Worm (Caenorhabditis elegans) whole organism, L1 larva: Measurements from ENCODE around the gene F49E12.8.

ENCODE experiments used
- F16B12.6 ChIP-seq: fragments of 150-350 bp; optimal IDR thresholded peaks from 2 replicates; lab custom pipeline; 2014; ENCODE audit warnings: missing biosample characterization, missing genetic modification characterization
- ceh-82 ChIP-seq, 3 experiments: fragments of 150-350 bp in 1 of 3; sonication (generic microtip) in 2 of 3; optimal IDR thresholded peaks; 2 replicates each; lab custom pipeline; 2014 to 2017; ENCODE audit warnings: missing biosample characterization in 3 of 3, missing genetic modification characterization in 3 of 3
- ets-5 ChIP-seq: fragments of 200-800 bp; sonication (Bioruptor generic); IDR thresholded peaks from 2 replicates; pipeline ENCODE4 v1.3.6; 2022; ENCODE audit warnings: missing genetic modification characterization, missing compliant biosample characterization
- fos-1 ChIP-seq: fragments of 150-350 bp; optimal IDR thresholded peaks from 2 replicates; lab custom pipeline; 2014; ENCODE audit warnings: missing biosample characterization, missing genetic modification characterization
- hlh-17 ChIP-seq: fragments of 200-800 bp; sonication (Bioruptor generic); optimal IDR thresholded peaks from 2 replicates; lab custom pipeline; 2018; ENCODE audit warnings: missing genetic modification characterization, mild to moderate bottlenecking, missing compliant biosample characterization, moderate library complexity, borderline replicate concordance
- lin-15B ChIP-seq: fragments of 150-350 bp; sonication (generic microtip); optimal IDR thresholded peaks from 3 replicates; lab custom pipeline; 2014; ENCODE audit warnings: missing biosample characterization, missing genetic modification characterization
- mep-1 ChIP-seq: fragments of 150-350 bp; optimal IDR thresholded peaks from 2 replicates; lab custom pipeline; 2014; ENCODE audit warnings: missing biosample characterization, missing genetic modification characterization
- nhr-11 ChIP-seq: fragments of 150-350 bp; optimal IDR thresholded peaks from 2 replicates; lab custom pipeline; 2014; ENCODE audit warnings: missing biosample characterization, missing genetic modification characterization
- nhr-12 ChIP-seq: sonication (generic microtip); optimal IDR thresholded peaks from 2 replicates; lab custom pipeline; 2017; ENCODE audit warnings: missing biosample characterization, missing genetic modification characterization
- skn-1 ChIP-seq: fragments of 150-350 bp; optimal IDR thresholded peaks from 2 replicates; lab custom pipeline; 2014; ENCODE audit warnings: missing biosample characterization, missing genetic modification characterization
- snpc-4 ChIP-seq: fragments of 150-350 bp; optimal IDR thresholded peaks from 2 replicates; lab custom pipeline; 2014; ENCODE audit warnings: missing biosample characterization, missing genetic modification characterization
- unc-62 ChIP-seq: fragments of 150-350 bp; optimal IDR thresholded peaks from 2 replicates; lab custom pipeline; 2014; ENCODE audit warnings: missing biosample characterization, missing genetic modification reagents, missing genetic modification characterization
- ztf-11 ChIP-seq, 2 experiments: sonication (generic microtip); optimal IDR thresholded peaks; 2 replicates each; lab custom pipeline; 2016 to 2017; ENCODE audit warnings: missing genetic modification characterization in 2 of 2, missing biosample characterization in 1 of 2, missing compliant biosample characterization in 1 of 2

DNA sequence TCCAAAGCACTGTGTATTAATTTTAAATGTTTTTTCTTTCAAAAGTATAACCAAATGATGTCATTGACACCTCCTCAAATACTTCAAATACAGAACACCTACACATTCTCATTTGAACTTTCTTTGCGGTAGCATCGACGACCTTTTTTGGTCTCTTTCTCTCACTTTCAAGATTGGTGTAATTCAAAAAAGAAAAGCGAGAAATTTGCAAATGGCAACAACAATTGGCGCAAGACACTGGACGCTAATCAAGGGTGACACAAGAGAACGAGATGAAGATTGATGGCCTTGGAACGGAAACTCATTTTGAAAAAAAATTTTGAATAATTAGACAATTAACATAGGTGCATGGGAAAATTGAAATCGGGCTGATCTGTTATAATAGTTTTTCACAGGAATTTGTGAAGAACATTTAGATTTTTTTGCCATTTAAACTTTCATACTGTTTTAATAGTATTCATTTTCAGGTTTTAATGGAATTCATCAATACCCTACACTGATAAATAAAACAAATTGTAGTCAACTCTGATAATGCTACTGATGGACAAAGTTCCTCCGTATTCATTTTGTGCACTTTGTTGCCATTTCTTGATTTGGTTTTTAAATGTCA is 23.1 kb upstream of the F49E12.8 start, which contains the start of gene fdgt-2:
- TF ChIP-seq unc-62 (GFP tag; lab: Kevin White, UChicago) (no peak), nhr-12 (tag; lab: Kevin White, UChicago) (no peak), snpc-4 (no peak), ztf-11 (tag; optimal IDR thresholded peaks at IDR 0.05; lab: Kevin White, UChicago) (no peak), skn-1 (tag; lab: Kevin White, UChicago) (no peak), hlh-17 (GFP tag; lab: Kevin White, UChicago) (no peak), mep-1 (no peak), nhr-11 (tag; lab: Kevin White, UChicago) (no peak), lin-15B (tag; lab: Kevin White, UChicago) (no peak), fos-1 (tag; lab: Kevin White, UChicago) (no peak), F16B12.6 (tag; lab: Kevin White, UChicago) (no peak), ceh-82 (tag; optimal IDR thresholded peaks at IDR 0.05; lab: Kevin White, UChicago) (no peak), ets-5 (GFP tag; lab: Robert Waterston, UW) (no peak)
